ENCODE assay signal across 5 fruit fly cellular contexts in genomic region chr3L:19939024-19939423, dm6.
A peak's percentile ranks its signal among the peaks of the same experiment; 100 is the strongest.
TF ChIP-seq lines count a peak whose summit lies in the region.

TSS of gene Ac76E (plus strand) at chr3L:19939287.

- TF ChIP-seq CTCF in whole organism, embryonic (GFP tag; optimal IDR thresholded peaks at IDR 0.05; lab: Kevin White, UChicago), result no peak

TF ChIP-seq in whole organism, adult, 20 proteins besides CTCF, POLR2A, EP300 and RAD21 (continues in another document):
- peak; percentile 19 for TF ChIP-seq toe (GFP tag; optimal IDR thresholded peaks at IDR 0.05; lab: Kevin White, UChicago)
- no peak for TF ChIP-seq CG7101 (tag; optimal IDR thresholded peaks at IDR 0.05; lab: Kevin White, UChicago)
- TF ChIP-seq cic (GFP tag; optimal IDR thresholded peaks at IDR 0.05; lab: Kevin White, UChicago), result peak; percentile 64
- peak; percentile 24 for TF ChIP-seq bab1 (GFP tag; optimal IDR thresholded peaks at IDR 0.05; lab: Kevin White, UChicago)
- no peak for TF ChIP-seq CG5204 (GFP tag; optimal IDR thresholded peaks at IDR 0.05; lab: Kevin White, UChicago)
- no peak for TF ChIP-seq CG1620 (GFP tag; optimal IDR thresholded peaks at IDR 0.05; lab: Kevin White, UChicago)
- peak; percentile 56 for TF ChIP-seq CG12768 (GFP tag; optimal IDR thresholded peaks at IDR 0.05; lab: Kevin White, UChicago)
- TF ChIP-seq CG14711 (tag; optimal IDR thresholded peaks at IDR 0.05; lab: Kevin White, UChicago), result peak; percentile 14
- peak; percentile 34 for TF ChIP-seq tj (GFP tag; optimal IDR thresholded peaks at IDR 0.05; lab: Kevin White, UChicago)
- TF ChIP-seq pad (GFP tag; optimal IDR thresholded peaks at IDR 0.05; lab: Kevin White, UChicago), result no peak
- no peak for TF ChIP-seq Crg-1 (GFP tag; optimal IDR thresholded peaks at IDR 0.05; lab: Kevin White, UChicago)
- TF ChIP-seq CG7045 (GFP tag; optimal IDR thresholded peaks at IDR 0.05; lab: Kevin White, UChicago), result peak; percentile 52
- no peak for TF ChIP-seq cnc (optimal IDR thresholded peaks at IDR 0.05; lab: Kevin White, UChicago)
- peak; percentile 40 for TF ChIP-seq CG11617 (GFP tag; optimal IDR thresholded peaks at IDR 0.05; lab: Kevin White, UChicago)
- peak; percentile 36 for TF ChIP-seq CG33017 (tag; optimal IDR thresholded peaks at IDR 0.05; lab: Kevin White, UChicago)
- peak; percentile 29 for TF ChIP-seq kay (GFP tag; lab: Kevin White, UChicago; ENCODE audit: borderline replicate concordance)
- peak; percentile 68 for TF ChIP-seq Mnt (GFP tag; optimal IDR thresholded peaks at IDR 0.05; lab: Kevin White, UChicago)
- peak; percentile 18 for TF ChIP-seq Hr96 (GFP tag; optimal IDR thresholded peaks at IDR 0.05; lab: Kevin White, UChicago)

TF ChIP-seq in whole organism, embryonic, 481 proteins besides CTCF, POLR2A, EP300 and RAD21 (continues in another document):
- TF ChIP-seq hkb (optimal IDR thresholded peaks at IDR 0.05; lab: Kevin White, UChicago) (no peak), hkb (GFP tag; IDR thresholded peaks at IDR 0.05; lab: Robert Waterston, UW) (peak; percentile 36; the same call in 1 of the 2 replicates), Dp (GFP tag; optimal IDR thresholded peaks at IDR 0.05; lab: Kevin White, UChicago) (no peak), Usf (GFP tag; optimal IDR thresholded peaks at IDR 0.05; lab: Kevin White, UChicago) (no peak), Blimp-1 (GFP tag; optimal IDR thresholded peaks at IDR 0.05; lab: Kevin White, UChicago) (no peak), wdn (GFP tag; IDR thresholded peaks at IDR 0.05; lab: Robert Waterston, UW) (no peak), sens-2 (GFP tag; IDR thresholded peaks at IDR 0.05; lab: Robert Waterston, UW) (no peak), HLH3B (GFP tag; IDR thresholded peaks at IDR 0.05; lab: Robert Waterston, UW) (no peak), CG8924 (tag; optimal IDR thresholded peaks at IDR 0.05; lab: Kevin White, UChicago) (no peak), da (GFP tag; optimal IDR thresholded peaks at IDR 0.05; lab: Kevin White, UChicago) (no peak), nerfin-1 (tag; optimal IDR thresholded peaks at IDR 0.05; lab: Kevin White, UChicago) (no peak), nmo (GFP tag; optimal IDR thresholded peaks at IDR 0.05; lab: Kevin White, UChicago) (no peak), Side (GFP tag; optimal IDR thresholded peaks at IDR 0.05; lab: Kevin White, UChicago) (no peak), sisA (GFP tag; IDR thresholded peaks at IDR 0.05; lab: Robert Waterston, UW) (no peak), Stat92E (GFP tag; optimal IDR thresholded peaks at IDR 0.05; lab: Kevin White, UChicago) (no peak), lmd (GFP tag; IDR thresholded peaks at IDR 0.05; lab: Robert Waterston, UW) (no peak), CG7786 (GFP tag; optimal IDR thresholded peaks at IDR 0.05; lab: Kevin White, UChicago) (no peak), odd (GFP tag; optimal IDR thresholded peaks at IDR 0.05; lab: Kevin White, UChicago) (no peak), pb (GFP tag; optimal IDR thresholded peaks at IDR 0.05; lab: Kevin White, UChicago) (no peak)

TF ChIP-seq in whole organism, prepupa, 60 proteins besides CTCF, POLR2A, EP300 and RAD21:
- TF ChIP-seq cyc (GFP tag; optimal IDR thresholded peaks at IDR 0.05; lab: Kevin White, UChicago) (no peak), Eip78C (GFP tag; lab: Kevin White, UChicago) (peak; percentile 40), net (GFP tag; optimal IDR thresholded peaks at IDR 0.05; lab: Kevin White, UChicago) (no peak), fkh (GFP tag; optimal IDR thresholded peaks at IDR 0.05; lab: Kevin White, UChicago) (peak; percentile 13), Hr39 (GFP tag; optimal IDR thresholded peaks at IDR 0.05; lab: Kevin White, UChicago) (peak; percentile 54), CG15336 (GFP tag; IDR thresholded peaks at IDR 0.05; lab: Robert Waterston, UW) (0 out of 2 replicates have a peak, but pooled peaks have one; percentile 24), vri (GFP tag; optimal IDR thresholded peaks at IDR 0.05; lab: Kevin White, UChicago) (peak; percentile 27)
TF ChIP-seq in whole organism, prepupa: peak in this region for 5.

TF ChIP-seq in whole organism, pupa, 21 proteins besides CTCF, POLR2A, EP300 and RAD21:
- TF ChIP-seq Ets98B (GFP tag; IDR thresholded peaks at IDR 0.05; lab: Robert Waterston, UW), result peak; percentile 30; the same call in 1 of the 2 replicates
- TF ChIP-seq CG12605 (GFP tag; IDR thresholded peaks at IDR 0.05; lab: Robert Waterston, UW), result peak; percentile 52
- no peak for TF ChIP-seq CG10348 (GFP tag; IDR thresholded peaks at IDR 0.05; lab: Robert Waterston, UW)
- no peak for TF ChIP-seq gl (tag; optimal IDR thresholded peaks at IDR 0.05; lab: Kevin White, UChicago)
- peak; percentile 16; the same call in 1 of the 2 replicates for TF ChIP-seq CG32121 (GFP tag; IDR thresholded peaks at IDR 0.05; lab: Robert Waterston, UW)

TF ChIP-seq in whole organism, wandering third instar larva, 38 proteins besides CTCF, POLR2A, EP300 and RAD21:
- no peak for TF ChIP-seq GATAd (GFP tag; optimal IDR thresholded peaks at IDR 0.05; lab: Kevin White, UChicago)
- TF ChIP-seq pan (optimal IDR thresholded peaks at IDR 0.05; lab: Kevin White, UChicago), result no peak
- TF ChIP-seq rgr (GFP tag; optimal IDR thresholded peaks at IDR 0.05; lab: Kevin White, UChicago), result no peak
- no peak for TF ChIP-seq br (GFP tag; optimal IDR thresholded peaks at IDR 0.05; lab: Kevin White, UChicago)
- TF ChIP-seq Hr83 (GFP tag; optimal IDR thresholded peaks at IDR 0.05; lab: Kevin White, UChicago; ENCODE audit: poor library complexity, severe bottlenecking), result peak; percentile 11
- TF ChIP-seq h (GFP tag; optimal IDR thresholded peaks at IDR 0.05; lab: Kevin White, UChicago), result peak; percentile 0
- TF ChIP-seq Dif (GFP tag; optimal IDR thresholded peaks at IDR 0.05; lab: Kevin White, UChicago; ENCODE audit: partially characterized antibody), result peak; percentile 38
- no peak for TF ChIP-seq HLH106 (tag; optimal IDR thresholded peaks at IDR 0.05; lab: Kevin White, UChicago)
- TF ChIP-seq Dfd (GFP tag; optimal IDR thresholded peaks at IDR 0.05; lab: Kevin White, UChicago), result no peak
- TF ChIP-seq Myc (optimal IDR thresholded peaks at IDR 0.05; lab: Kevin White, UChicago), result peak; percentile 51
